Fruit fly (Drosophila melanogaster) whole organism, embryonic: Measurements from ENCODE around the gene CG13075.

Source experiments
- Adf1 ChIP-seq: fragments of 200-800 bp; sonication (Bioruptor generic); IDR thresholded peaks from 2 replicates; pipeline ENCODE4 v1.3.6; 2022; ENCODE audit warnings: missing biosample characterization, missing genetic modification characterization
- CG10462 ChIP-seq: fragments of 200-800 bp; sonication (Bioruptor generic); optimal IDR thresholded peaks from 2 replicates; lab custom pipeline; 2016; ENCODE audit warnings: missing biosample characterization, missing genetic modification characterization
- CG11398 ChIP-seq: fragments of 200-800 bp; sonication (Bioruptor generic); optimal IDR thresholded peaks from 2 replicates; lab custom pipeline; 2016; ENCODE audit warnings: missing biosample characterization, missing genetic modification characterization
- CG12155 ChIP-seq: fragments of 200-800 bp; sonication (Bioruptor generic); optimal IDR thresholded peaks from 3 replicates; lab custom pipeline; 2016; ENCODE audit warnings: missing biosample characterization, missing genetic modification characterization
- CG12942 ChIP-seq: fragments of 200-800 bp; sonication (Bioruptor generic); optimal IDR thresholded peaks from 3 replicates; lab custom pipeline; 2016; ENCODE audit warnings: missing biosample characterization, missing genetic modification characterization
- CG15011 ChIP-seq: fragments of 200-800 bp; sonication (Bioruptor generic); optimal IDR thresholded peaks from 3 replicates; lab custom pipeline; 2018; ENCODE audit warnings: missing biosample characterization, mild to moderate bottlenecking, missing genetic modification characterization
- CG15073 ChIP-seq: fragments of 200-800 bp; sonication (Bioruptor generic); optimal IDR thresholded peaks from 2 replicates; lab custom pipeline; 2016; ENCODE audit warnings: missing biosample characterization, missing genetic modification characterization
- CG1647 ChIP-seq: fragments of 200-800 bp; sonication (Bioruptor generic); optimal IDR thresholded peaks from 3 replicates; lab custom pipeline; 2016; ENCODE audit warnings: missing biosample characterization, missing genetic modification characterization
- CG16779 ChIP-seq: fragments of 200-800 bp; sonication (Bioruptor generic); IDR thresholded peaks from 2 replicates; pipeline ENCODE4 v1.3.6; 2022; ENCODE audit warnings: missing biosample characterization, missing genetic modification characterization
- CG16813 ChIP-seq: fragments of 200-800 bp; sonication (Bioruptor generic); IDR thresholded peaks from 3 replicates; pipeline ENCODE4 v1.3.6; 2022; ENCODE audit warnings: missing biosample characterization, missing genetic modification characterization; ENCODE audit not compliant: partially characterized antibody
- CG31388 ChIP-seq: fragments of 200-800 bp; sonication (Bioruptor generic); optimal IDR thresholded peaks from 2 replicates; lab custom pipeline; 2016; ENCODE audit warnings: missing biosample characterization, missing genetic modification characterization
- CG32532 ChIP-seq: fragments of 200-800 bp; sonication (Bioruptor generic); IDR thresholded peaks from 2 replicates; pipeline ENCODE4 v1.3.6; 2022; ENCODE audit warnings: missing biosample characterization, missing genetic modification characterization
- CG4404 ChIP-seq: fragments of 200-800 bp; sonication (Bioruptor generic); IDR thresholded peaks from 2 replicates; pipeline ENCODE4 v1.3.6; 2022; ENCODE audit warnings: missing biosample characterization, missing genetic modification characterization
- CG4424 ChIP-seq: fragments of 200-800 bp; sonication (Bioruptor generic); optimal IDR thresholded peaks from 3 replicates; lab custom pipeline; 2016; ENCODE audit warnings: missing biosample characterization, missing genetic modification characterization
- CG6813 ChIP-seq: fragments of 200-800 bp; sonication (Bioruptor generic); optimal IDR thresholded peaks from 2 replicates; lab custom pipeline; 2017; ENCODE audit warnings: missing biosample characterization, missing genetic modification characterization, mild to moderate bottlenecking, moderate library complexity, missing genetic modification reagents
- CG8290 ChIP-seq, 3 experiments: fragments of 200-800 bp; sonication (Bioruptor generic); optimal IDR thresholded peaks; 2 replicates each; lab custom pipeline; 2016 to 2019; ENCODE audit warnings: missing biosample characterization in 3 of 3, missing genetic modification characterization in 3 of 3, mild to moderate bottlenecking in 2 of 3, moderate library complexity in 1 of 3
- Dll ChIP-seq: fragments of 200-800 bp; sonication (Bioruptor generic); IDR thresholded peaks from 4 replicates; pipeline ENCODE4 v1.3.6; 2022; ENCODE audit warnings: missing biosample characterization, missing genetic modification characterization; ENCODE audit not compliant: partially characterized antibody
- E2f1 ChIP-seq: fragments of 200-800 bp; sonication (Bioruptor generic); IDR thresholded peaks from 2 replicates; pipeline ENCODE4 v1.3.6; 2022; ENCODE audit warnings: missing biosample characterization, missing genetic modification characterization
- Fer1 ChIP-seq: fragments of 200-800 bp; sonication (Bioruptor generic); optimal IDR thresholded peaks from 2 replicates; lab custom pipeline; 2017; ENCODE audit warnings: missing biosample characterization, mild to moderate bottlenecking, missing genetic modification characterization
- HmgZ ChIP-seq: fragments of 200-800 bp; sonication (Bioruptor generic); optimal IDR thresholded peaks from 2 replicates; lab custom pipeline; 2018; ENCODE audit warnings: missing biosample characterization, mild to moderate bottlenecking, missing genetic modification characterization
- Max ChIP-seq: fragments of 200-800 bp; sonication (Bioruptor generic); optimal IDR thresholded peaks from 2 replicates; lab custom pipeline; 2016; ENCODE audit warnings: missing biosample characterization, mild to moderate bottlenecking, missing genetic modification characterization
- Myb ChIP-seq: fragments of 200-800 bp; sonication (Bioruptor generic); optimal IDR thresholded peaks from 2 replicates; lab custom pipeline; 2016; ENCODE audit warnings: missing biosample characterization, missing genetic modification characterization
- Nf-YB ChIP-seq: fragments of 200-800 bp; sonication (Bioruptor generic); optimal IDR thresholded peaks from 3 replicates; lab custom pipeline; 2019; ENCODE audit warnings: missing biosample characterization, mild to moderate bottlenecking, missing genetic modification characterization, moderate library complexity
- Scr ChIP-seq: fragments of 200-800 bp; sonication (Bioruptor generic); IDR thresholded peaks from 2 replicates; pipeline ENCODE4 v1.3.6; 2022; ENCODE audit warnings: missing biosample characterization, missing genetic modification characterization; ENCODE audit not compliant: partially characterized antibody
- Sin3A ChIP-seq: fragments of >200 bp; optimal IDR thresholded peaks from 2 replicates; lab custom pipeline; 2018
- Sox100B ChIP-seq: fragments of 200-800 bp; sonication (Bioruptor generic); optimal IDR thresholded peaks from 3 replicates; lab custom pipeline; 2018; ENCODE audit warnings: missing biosample characterization, mild to moderate bottlenecking, missing genetic modification characterization
- Spps ChIP-seq: fragments of 200-800 bp; sonication (Bioruptor generic); optimal IDR thresholded peaks from 2 replicates; lab custom pipeline; 2018; ENCODE audit warnings: missing biosample characterization, mild to moderate bottlenecking, missing genetic modification characterization
- Ssrp ChIP-seq: fragments of 200-800 bp; sonication (Bioruptor generic); optimal IDR thresholded peaks from 2 replicates; lab custom pipeline; 2018; ENCODE audit warnings: missing biosample characterization, mild to moderate bottlenecking, missing genetic modification characterization, moderate library complexity
- Xbp1 ChIP-seq: fragments of 200-800 bp; sonication (Bioruptor generic); optimal IDR thresholded peaks from 3 replicates; lab custom pipeline; 2016; ENCODE audit warnings: missing biosample characterization, mild to moderate bottlenecking, missing genetic modification characterization
- ab ChIP-seq: fragments of 200-800 bp; sonication (Bioruptor generic); optimal IDR thresholded peaks from 2 replicates; lab custom pipeline; 2016; ENCODE audit warnings: missing biosample characterization, missing genetic modification characterization
- abd-A ChIP-seq: fragments of 200-800 bp; sonication (Bioruptor generic); optimal IDR thresholded peaks from 3 replicates; lab custom pipeline; 2019; ENCODE audit warnings: missing biosample characterization, mild to moderate bottlenecking, missing genetic modification characterization, moderate library complexity
- bbx ChIP-seq: fragments of 200-800 bp; sonication (Bioruptor generic); IDR thresholded peaks from 2 replicates; pipeline ENCODE4 v1.3.6; 2022; ENCODE audit warnings: missing biosample characterization, missing genetic modification characterization; ENCODE audit not compliant: partially characterized antibody
- cas ChIP-seq: fragments of 200-800 bp; sonication (Bioruptor generic); IDR thresholded peaks from 2 replicates; pipeline ENCODE4 v1.3.6; 2022; ENCODE audit warnings: missing biosample characterization, missing genetic modification characterization
- caup ChIP-seq: fragments of 200-800 bp; sonication (Bioruptor generic); optimal IDR thresholded peaks from 3 replicates; lab custom pipeline; 2017; ENCODE audit warnings: missing biosample characterization, mild to moderate bottlenecking, missing genetic modification characterization, moderate library complexity; ENCODE audit not compliant: severe bottlenecking
- esg ChIP-seq: fragments of 200-800 bp; sonication (Bioruptor generic); conservative IDR thresholded peaks from 2 replicates; pipeline ENCODE4 v1.3.6; 2022; ENCODE audit warnings: missing biosample characterization, missing genetic modification characterization
- ewg ChIP-seq: fragments of 200-800 bp; sonication (Bioruptor generic); optimal IDR thresholded peaks from 3 replicates; lab custom pipeline; 2017; ENCODE audit warnings: mild to moderate bottlenecking, missing biosample characterization, missing genetic modification reagents, missing genetic modification characterization
- fu2 ChIP-seq: fragments of 200-800 bp; sonication (Bioruptor generic); optimal IDR thresholded peaks from 2 replicates; lab custom pipeline; 2016; ENCODE audit warnings: missing biosample characterization, missing genetic modification characterization
- gro ChIP-seq: fragments of 200-800 bp; sonication (Bioruptor generic); optimal IDR thresholded peaks from 2 replicates; lab custom pipeline; 2016; ENCODE audit warnings: missing biosample characterization, missing genetic modification characterization
- her ChIP-seq: fragments of 200-800 bp; sonication (Bioruptor generic); optimal IDR thresholded peaks from 2 replicates; lab custom pipeline; 2016; ENCODE audit warnings: missing biosample characterization, missing genetic modification characterization
- hth ChIP-seq: fragments of >200 bp; optimal IDR thresholded peaks from 2 replicates; lab custom pipeline; 2017; ENCODE audit warnings: inconsistent platforms
- ind ChIP-seq: fragments of 200-800 bp; sonication (Bioruptor generic); optimal IDR thresholded peaks from 3 replicates; lab custom pipeline; 2016; ENCODE audit warnings: missing biosample characterization, missing genetic modification characterization
- nmo ChIP-seq: fragments of 200-800 bp; sonication (Bioruptor generic); optimal IDR thresholded peaks from 2 replicates; lab custom pipeline; 2018; ENCODE audit warnings: missing biosample characterization, mild to moderate bottlenecking, missing genetic modification characterization, moderate library complexity
- peb ChIP-seq: fragments of 200-800 bp; sonication (Bioruptor generic); IDR thresholded peaks from 2 replicates; pipeline ENCODE4 v1.3.6; 2022; ENCODE audit warnings: missing biosample characterization, missing genetic modification characterization
- pzg ChIP-seq: fragments of 200-800 bp; sonication (Bioruptor generic); optimal IDR thresholded peaks from 3 replicates; lab custom pipeline; 2018; ENCODE audit warnings: missing biosample characterization, mild to moderate bottlenecking, missing genetic modification characterization, moderate library complexity
- sens ChIP-seq: fragments of 200-800 bp; sonication (Bioruptor generic); peaks from one replicate; lab custom pipeline; 2016; ENCODE audit warnings: missing biosample characterization, missing genetic modification characterization
- sisA ChIP-seq: fragments of 200-800 bp; sonication (Bioruptor generic); IDR thresholded peaks from 2 replicates; pipeline ENCODE4 v1.3.6; 2022; ENCODE audit warnings: missing biosample characterization, missing genetic modification characterization
- slp2 ChIP-seq: fragments of 200-800 bp; sonication (Bioruptor generic); optimal IDR thresholded peaks from 2 replicates; lab custom pipeline; 2016; ENCODE audit warnings: missing biosample characterization, missing genetic modification characterization
- toy ChIP-seq: fragments of 200-800 bp; sonication (Bioruptor generic); IDR thresholded peaks from 2 replicates; pipeline ENCODE4 v1.3.6; 2022; ENCODE audit warnings: missing biosample characterization, missing genetic modification characterization
- unc-4 ChIP-seq: fragments of 200-800 bp; sonication (Bioruptor generic); IDR thresholded peaks from 2 replicates; pipeline ENCODE4 v1.3.6; 2022; ENCODE audit warnings: missing biosample characterization, missing genetic modification characterization; ENCODE audit not compliant: partially characterized antibody
- zen2 ChIP-seq: fragments of 200-800 bp; sonication (Bioruptor generic); IDR thresholded peaks from 3 replicates; pipeline ENCODE4 v1.3.6; 2022; ENCODE audit warnings: missing biosample characterization, missing genetic modification characterization; ENCODE audit not compliant: partially characterized antibody

The CG13075 gene

dm6 chr3L:16112069-16112820 lies 28.5 kb downstream of the CG13075 start, which contains the start of gene Zn72D (continued):
- no peak for TF ChIP-seq esg (GFP tag; lab: Robert Waterston, UW)
- TF ChIP-seq fu2 (GFP tag; lab: Kevin White, UChicago), result no peak
- peak; percentile 15 for TF ChIP-seq Fer1 (GFP tag; lab: Kevin White, UChicago)
- no peak for TF ChIP-seq Spps (tag; lab: Kevin White, UChicago)
- no peak for TF ChIP-seq CG31388 (GFP tag; lab: Kevin White, UChicago)
- no peak for TF ChIP-seq sisA (GFP tag; lab: Robert Waterston, UW)
- TF ChIP-seq Dll (GFP tag; lab: Robert Waterston, UW), result peak; percentile 45; the same call in 1 of the 4 replicates
- no peak for TF ChIP-seq CG11398 (GFP tag; lab: Kevin White, UChicago)
- no peak for TF ChIP-seq zen2 (GFP tag; lab: Robert Waterston, UW)
- no peak for TF ChIP-seq CG15073 (GFP tag; lab: Kevin White, UChicago)
- no peak for TF ChIP-seq CG4404 (GFP tag; lab: Robert Waterston, UW)
- TF ChIP-seq HmgZ (tag; lab: Kevin White, UChicago), result no peak
- TF ChIP-seq Scr (GFP tag; lab: Robert Waterston, UW), result peak; percentile 58
- no peak for TF ChIP-seq caup (GFP tag; lab: Kevin White, UChicago)
- no peak for TF ChIP-seq Ssrp (tag; lab: Kevin White, UChicago)
- no peak for TF ChIP-seq CG6813 (GFP tag; lab: Kevin White, UChicago)
- no peak for TF ChIP-seq abd-A (tag; lab: Kevin White, UChicago)
- no peak for TF ChIP-seq cas
- TF ChIP-seq Myb (GFP tag; lab: Kevin White, UChicago), result peak; percentile 77
- TF ChIP-seq CG12155, result no peak
- TF ChIP-seq toy, result no peak
- TF ChIP-seq ab (GFP tag; lab: Kevin White, UChicago), result no peak
- TF ChIP-seq CG12942, result no peak
- TF ChIP-seq ewg (GFP tag; lab: Kevin White, UChicago), result no peak
- TF ChIP-seq gro (GFP tag; lab: Kevin White, UChicago), result no peak
- TF ChIP-seq her (GFP tag; lab: Kevin White, UChicago), result no peak
- TF ChIP-seq peb (GFP tag; lab: Robert Waterston, UW), result no peak
- TF ChIP-seq CG16813 (GFP tag; lab: Robert Waterston, UW), result no peak; the same call in 2 of the 3 replicates
- TF ChIP-seq CG15011, result no peak
- no peak for TF ChIP-seq Xbp1 (GFP tag; lab: Kevin White, UChicago)
- TF ChIP-seq Adf1 (GFP tag; lab: Robert Waterston, UW), result no peak
- TF ChIP-seq slp2 (GFP tag; lab: Kevin White, UChicago), result no peak
- no peak for TF ChIP-seq Sox100B (GFP tag; lab: Kevin White, UChicago)
- peak; percentile 36; the same call in 1 of the 2 replicates for TF ChIP-seq unc-4 (GFP tag; lab: Robert Waterston, UW)
- TF ChIP-seq CG8290 (GFP tag; optimal IDR thresholded peaks at IDR 0.05; lab: Kevin White, UChicago), result no peak
- no peak for TF ChIP-seq CG8290 (tag; optimal IDR thresholded peaks at IDR 0.05; lab: Kevin White, UChicago)
- no peak for TF ChIP-seq CG16779 (GFP tag; lab: Robert Waterston, UW)
- TF ChIP-seq nmo (GFP tag; lab: Kevin White, UChicago), result no peak
- no peak for TF ChIP-seq CG1647 (GFP tag; lab: Kevin White, UChicago)
- TF ChIP-seq hth (lab: Kevin White, UChicago), result no peak
- no peak for TF ChIP-seq Nf-YB (GFP tag; lab: Kevin White, UChicago)
- TF ChIP-seq Max (GFP tag; lab: Kevin White, UChicago), result no peak
- TF ChIP-seq CG10462 (GFP tag; lab: Kevin White, UChicago), result no peak
- TF ChIP-seq Sin3A (lab: Kevin White, UChicago), result peak; percentile 73
- no peak for TF ChIP-seq CG4424
- TF ChIP-seq E2f1 (GFP tag; lab: Robert Waterston, UW), result no peak
- TF ChIP-seq sens, result peak; percentile 44
- no peak for TF ChIP-seq ind (GFP tag; lab: Kevin White, UChicago)
- TF ChIP-seq bbx (GFP tag; lab: Robert Waterston, UW), result no peak
- TF ChIP-seq pzg (GFP tag; lab: Kevin White, UChicago), result peak; percentile 53
- TF ChIP-seq CG32532, result no peak
